Fruit fly (Drosophila melanogaster): ENCODE results near the gene KFase.

DNA sequence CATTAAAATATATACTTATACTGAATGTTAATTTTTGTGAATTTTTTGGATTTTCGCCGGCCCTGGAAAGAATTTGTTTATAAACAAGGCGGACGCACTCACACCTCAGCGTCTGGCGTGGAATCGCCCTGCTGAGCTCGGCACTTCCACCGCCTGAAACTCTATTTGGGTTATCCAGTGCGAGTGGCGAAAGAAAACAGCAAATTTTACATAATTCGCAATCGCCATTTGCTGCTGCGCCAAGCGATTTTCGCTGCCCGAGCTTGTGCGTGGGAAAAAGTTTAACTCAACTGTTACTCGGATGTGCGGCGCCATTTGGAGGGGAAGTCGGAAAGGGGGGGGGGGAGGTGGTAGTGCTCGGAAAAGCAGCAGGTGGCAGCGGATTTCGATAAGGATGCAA, 44.4 kb upstream of the KFase start:
- TF ChIP-seq rn (GFP tag; IDR thresholded peaks at IDR 0.05) (no peak), EcR (GFP tag; optimal IDR thresholded peaks at IDR 0.05) (no peak), Pif1B (GFP tag; optimal IDR thresholded peaks at IDR 0.05) (no peak), fd96Ca (GFP tag; IDR thresholded peaks at IDR 0.05) (no peak), CG13204 (GFP tag; optimal IDR thresholded peaks at IDR 0.05) (no peak), D1 (tag; optimal IDR thresholded peaks at IDR 0.05) (no peak), CG15710 (tag; optimal IDR thresholded peaks at IDR 0.05) (no peak)
